Fruit fly (Drosophila melanogaster): ENCODE data around the gene sta.

sta gene

dm6 chrX:1517618-1518017 is 34.4 kb upstream of the sta start (continued):
- TF ChIP-seq Sin3A (optimal IDR thresholded peaks at IDR 0.05) = no peak
- no peak for TF ChIP-seq hkb (optimal IDR thresholded peaks at IDR 0.05)
- 0 out of 2 replicates have a peak, but pooled peaks have one; percentile 36 for TF ChIP-seq hkb (GFP tag; IDR thresholded peaks at IDR 0.05)
- TF ChIP-seq CG10366 (GFP tag; IDR thresholded peaks at IDR 0.05) = peak; percentile 37; the same call in 1 of the 2 replicates
- TF ChIP-seq CG15479 (GFP tag; optimal IDR thresholded peaks at IDR 0.05) = no peak
- TF ChIP-seq CG16813 (GFP tag; IDR thresholded peaks at IDR 0.05; ENCODE audit: partially characterized antibody) = peak; percentile 90
- no peak for TF ChIP-seq Kr (GFP tag; optimal IDR thresholded peaks at IDR 0.05)
- no peak for TF ChIP-seq CG8765 (GFP tag; IDR thresholded peaks at IDR 0.05)
- TF ChIP-seq Mrtf (GFP tag; IDR thresholded peaks at IDR 0.05) = peak; percentile 22; the same call in 1 of the 3 replicates
- no peak for TF ChIP-seq Rx (GFP tag; IDR thresholded peaks at IDR 0.05)
- no peak for TF ChIP-seq CG11723 (GFP tag; optimal IDR thresholded peaks at IDR 0.05)
- TF ChIP-seq CG7357 (GFP tag; IDR thresholded peaks at IDR 0.05) = no peak
- TF ChIP-seq bbx (GFP tag; IDR thresholded peaks at IDR 0.05; ENCODE audit: partially characterized antibody) = peak; percentile 94
- no peak for TF ChIP-seq Taf1 (GFP tag; IDR thresholded peaks at IDR 0.05)
- TF ChIP-seq mirr (GFP tag; optimal IDR thresholded peaks at IDR 0.05) = peak; percentile 29
- no peak for TF ChIP-seq CG3163 (GFP tag; optimal IDR thresholded peaks at IDR 0.05)
- no peak for TF ChIP-seq CG8359 (GFP tag; optimal IDR thresholded peaks at IDR 0.05; ENCODE audit: borderline replicate concordance)
- TF ChIP-seq chm (GFP tag; IDR thresholded peaks at IDR 0.05) = peak; percentile 57; the same call in 1 of the 2 replicates
- TF ChIP-seq fd96Cb (tag; optimal IDR thresholded peaks at IDR 0.05) = no peak
- TF ChIP-seq CG10321 (GFP tag; IDR thresholded peaks at IDR 0.05) = no peak
- TF ChIP-seq CHES-1-like (GFP tag; optimal IDR thresholded peaks at IDR 0.05) = peak; percentile 42
- no peak for TF ChIP-seq disco-r (GFP tag; optimal IDR thresholded peaks at IDR 0.05)
- TF ChIP-seq CG4854 (GFP tag; optimal IDR thresholded peaks at IDR 0.05) = no peak
- TF ChIP-seq sisA (GFP tag; IDR thresholded peaks at IDR 0.05) = no peak
- TF ChIP-seq CG30431 (GFP tag; optimal IDR thresholded peaks at IDR 0.05) = no peak
- TF ChIP-seq Ptx1 (GFP tag; IDR thresholded peaks at IDR 0.05) = peak; percentile 51; the same call in 1 of the 2 replicates
- no peak for TF ChIP-seq CG2202 (tag; optimal IDR thresholded peaks at IDR 0.05)
- peak; percentile 16 for TF ChIP-seq Hr3 (GFP tag; optimal IDR thresholded peaks at IDR 0.05)
- no peak for TF ChIP-seq Oaz (GFP tag; IDR thresholded peaks at IDR 0.05)
- no peak for TF ChIP-seq Bteb2 (GFP tag; optimal IDR thresholded peaks at IDR 0.05)
- TF ChIP-seq kay (GFP tag; optimal IDR thresholded peaks at IDR 0.05) = no peak
- TF ChIP-seq Asciz (GFP tag; optimal IDR thresholded peaks at IDR 0.05) = no peak
- TF ChIP-seq CG9609 (GFP tag; optimal IDR thresholded peaks at IDR 0.05) = no peak
- no peak for TF ChIP-seq ERR (GFP tag; optimal IDR thresholded peaks at IDR 0.05)
- peak; percentile 15 for TF ChIP-seq CG18011 (GFP tag; optimal IDR thresholded peaks at IDR 0.05)
- TF ChIP-seq tll (GFP tag; optimal IDR thresholded peaks at IDR 0.05) = no peak
- TF ChIP-seq CG32772 (GFP tag; IDR thresholded peaks at IDR 0.05) = no peak
- TF ChIP-seq Ada2b (GFP tag; IDR thresholded peaks at IDR 0.05) = no peak
- TF ChIP-seq lov (optimal IDR thresholded peaks at IDR 0.05) = no peak
- TF ChIP-seq lov (GFP tag; IDR thresholded peaks at IDR 0.05) = no peak
- no peak for TF ChIP-seq nom (GFP tag; optimal IDR thresholded peaks at IDR 0.05)
- no peak for TF ChIP-seq ro (GFP tag; IDR thresholded peaks at IDR 0.05)
- TF ChIP-seq corto (GFP tag; optimal IDR thresholded peaks at IDR 0.05) = no peak
- TF ChIP-seq CG3726 (GFP tag; IDR thresholded peaks at IDR 0.05) = no peak
- TF ChIP-seq CG7963 (GFP tag; IDR thresholded peaks at IDR 0.05; ENCODE audit: partially characterized antibody) = peak; percentile 76
- TF ChIP-seq lola (GFP tag; optimal IDR thresholded peaks at IDR 0.05) = peak in 1 of 3 experiments; percentile 27
- TF ChIP-seq Fer3 (tag; optimal IDR thresholded peaks at IDR 0.05) = no peak
- TF ChIP-seq org-1 (GFP tag; optimal IDR thresholded peaks at IDR 0.05) = no peak
- peak; percentile 27 for TF ChIP-seq unpg (GFP tag; optimal IDR thresholded peaks at IDR 0.05)
- no peak for TF ChIP-seq ftz-f1 (GFP tag; optimal IDR thresholded peaks at IDR 0.05)
- TF ChIP-seq NFAT (GFP tag; IDR thresholded peaks at IDR 0.05) = peak; percentile 63
- TF ChIP-seq CG12744 (GFP tag; optimal IDR thresholded peaks at IDR 0.05) = no peak
